Worm (Caenorhabditis elegans): ENCODE results near the gene K10D11.3.

- TF ChIP-seq flt-1 (GFP tag; IDR thresholded peaks at IDR 0.05) (no peak), scrt-1 (GFP tag; IDR thresholded peaks at IDR 0.05) (no peak), tbx-11 (GFP tag; IDR thresholded peaks at IDR 0.05) (no peak), tbx-37 (GFP tag; conservative IDR thresholded peaks at IDR 0.05) (no peak), ceh-36 (tag; optimal IDR thresholded peaks at IDR 0.05) (no peak), sea-1 (GFP tag; conservative IDR thresholded peaks at IDR 0.05) (no peak), ceh-13 (GFP tag; optimal IDR thresholded peaks at IDR 0.05) (no peak)
Observed at ce11 chrIV:12957730-12958129, 28.2 kb downstream of the K10D11.3 start, which contains the start of gene F55G11.6.
